Fruit fly (Drosophila melanogaster) whole organism, embryonic: ENCODE data around the gene CG32819.
A peak's percentile ranks its signal among the peaks of the same experiment; 100 is the strongest.
"Not testable (repeated sequence)": the region's sequence is repeated elsewhere in the genome, so short reads cannot be mapped to it uniquely, and the experiment has no call there.

Experiments
- CG3847 ChIP-seq: fragments of 200-800 bp; sonication (Bioruptor generic); IDR thresholded peaks from 2 replicates; pipeline ENCODE4 v1.3.6; 2022; ENCODE audit warnings: missing biosample characterization, missing genetic modification characterization
- CG9817 ChIP-seq: fragments of 200-800 bp; sonication (Bioruptor generic); optimal IDR thresholded peaks from 2 replicates; lab custom pipeline; 2018; ENCODE audit warnings: missing biosample characterization, mild to moderate bottlenecking, missing genetic modification characterization, moderate library complexity
- Camta ChIP-seq: fragments of 200-800 bp; sonication (Bioruptor generic); optimal IDR thresholded peaks from 2 replicates; lab custom pipeline; 2016; ENCODE audit warnings: missing biosample characterization, missing genetic modification characterization
- GATAe ChIP-seq: fragments of 200-800 bp; sonication (Bioruptor generic); conservative IDR thresholded peaks from 2 replicates; pipeline ENCODE4 v1.3.6; 2022; ENCODE audit warnings: missing biosample characterization, missing genetic modification characterization
- Ptx1 ChIP-seq: fragments of 200-800 bp; sonication (Bioruptor generic); IDR thresholded peaks from 2 replicates; pipeline ENCODE4 v1.3.6; 2022; ENCODE audit warnings: missing biosample characterization, missing genetic modification characterization
- Tbp ChIP-seq: fragments of >200 bp; optimal IDR thresholded peaks from 2 replicates; lab custom pipeline; 2018; ENCODE audit warnings: missing biosample characterization, missing genetic modification characterization
- az2 ChIP-seq: fragments of 200-800 bp; sonication (Bioruptor generic); optimal IDR thresholded peaks from 3 replicates; lab custom pipeline; 2016; ENCODE audit warnings: missing biosample characterization, missing genetic modification characterization
- gsb ChIP-seq: fragments of 200-800 bp; sonication (Bioruptor generic); IDR thresholded peaks from 2 replicates; pipeline ENCODE4 v1.3.6; 2022; ENCODE audit warnings: missing biosample characterization, missing genetic modification characterization
- pan ChIP-seq, 4 experiments: fragments of >200 bp in 3 of 4; fragments of 200-800 bp in 1 of 4; sonication (Bioruptor generic) in 1 of 4; optimal IDR thresholded peaks in 3 of 4; IDR thresholded peaks in 1 of 4; 2 replicates each; pipeline versions ENCODE4 v1.3.6 to Lab custom; 2017 to 2022; ENCODE audit warnings: missing biosample characterization in 2 of 4, missing genetic modification characterization in 2 of 4, mixed read lengths in 1 of 4
- slou ChIP-seq: fragments of 200-800 bp; sonication (Bioruptor generic); optimal IDR thresholded peaks from 3 replicates; lab custom pipeline; 2016; ENCODE audit warnings: missing biosample characterization, missing genetic modification characterization
- tna ChIP-seq: fragments of 200-800 bp; sonication (Bioruptor generic); IDR thresholded peaks from 2 replicates; pipeline ENCODE4 v1.3.6; 2022; ENCODE audit warnings: missing biosample characterization, missing genetic modification characterization; ENCODE audit not compliant: partially characterized antibody

dm6 chrX:21623641-21624040 is 2.7 kb upstream of the CG32819 start, which contains the start of gene CG32500:
- TF ChIP-seq gsb (GFP tag; lab: Robert Waterston, UW); Tbp (GFP tag; lab: Kevin White, UChicago); tna (GFP tag; lab: Robert Waterston, UW); GATAe (GFP tag; lab: Robert Waterston, UW); CG9817 (tag; lab: Kevin White, UChicago); CG3847 (GFP tag; lab: Robert Waterston, UW); az2; pan (optimal IDR thresholded peaks at IDR 0.05; lab: Kevin White, UChicago); pan (GFP tag; optimal IDR thresholded peaks at IDR 0.05 in 1 of 2, IDR thresholded peaks at IDR 0.05 in 1 of 2); slou; Camta (GFP tag; lab: Kevin White, UChicago): not testable (repeated sequence)
- peak; percentile 38; the same call in 1 of the 2 replicates for TF ChIP-seq Ptx1
